Worm (Caenorhabditis elegans) whole organism, L3 larva: ENCODE measurements around the gene Y53F4B.39.

Experiments
- aly-2 ChIP-seq: fragments of 150-350 bp; optimal IDR thresholded peaks from 2 replicates; lab custom pipeline; 2014; ENCODE audit warnings: missing biosample characterization, missing genetic modification characterization
- ceh-16 ChIP-seq: sonication (generic microtip); optimal IDR thresholded peaks from 2 replicates; lab custom pipeline; 2017; ENCODE audit warnings: missing biosample characterization, missing genetic modification characterization
- daf-12 ChIP-seq: fragments of 150-350 bp; optimal IDR thresholded peaks from 2 replicates; lab custom pipeline; 2014; ENCODE audit warnings: missing biosample characterization, missing genetic modification reagents, missing genetic modification characterization
- fkh-10 ChIP-seq: sonication (generic microtip); optimal IDR thresholded peaks from 2 replicates; lab custom pipeline; 2017; ENCODE audit warnings: missing biosample characterization, missing genetic modification reagents, missing genetic modification characterization
- fos-1 ChIP-seq: fragments of 150-350 bp; optimal IDR thresholded peaks from 2 replicates; lab custom pipeline; 2014; ENCODE audit warnings: missing biosample characterization, missing genetic modification characterization
- nhr-237 ChIP-seq: fragments of 150-350 bp; optimal IDR thresholded peaks from 2 replicates; lab custom pipeline; 2014; ENCODE audit warnings: missing biosample characterization, missing genetic modification characterization
- nhr-77 ChIP-seq: fragments of 150-350 bp; optimal IDR thresholded peaks from 2 replicates; lab custom pipeline; 2014; ENCODE audit warnings: missing biosample characterization, missing genetic modification characterization

DNA sequence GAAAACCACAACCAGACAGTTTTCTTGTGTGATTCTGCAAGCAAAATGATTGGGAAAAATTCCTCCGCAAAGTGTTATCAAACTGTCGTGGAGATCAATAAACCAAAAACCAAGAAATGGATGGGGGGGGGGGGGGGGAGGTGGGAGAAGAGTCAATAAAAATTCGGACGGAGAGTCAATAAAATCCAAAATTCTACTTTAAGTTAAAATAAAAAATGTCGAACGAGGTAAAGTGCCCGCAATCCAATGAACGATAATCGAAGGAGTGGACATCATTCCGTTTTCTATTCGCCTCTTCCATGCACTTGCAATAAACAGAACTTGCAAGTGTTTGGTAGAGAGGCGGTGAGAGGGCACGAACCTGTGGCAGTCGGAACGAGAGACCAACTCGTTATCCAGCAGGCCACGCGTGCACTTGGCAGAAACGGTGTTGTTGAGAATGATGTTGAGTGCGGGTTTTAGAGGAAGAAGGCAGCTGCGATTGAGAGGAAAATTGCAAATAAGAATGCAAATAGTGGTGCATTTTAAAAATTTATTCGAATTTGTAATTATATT, 55.8 kb downstream of the Y53F4B.39 start, which contains the start of gene gst-27:
- TF ChIP-seq nhr-237 (tag; lab: Kevin White, UChicago) (no peak), aly-2 (tag; lab: Kevin White, UChicago) (no peak), fkh-10 (GFP tag; lab: Kevin White, UChicago) (no peak), ceh-16 (tag; lab: Kevin White, UChicago) (no peak), fos-1 (tag; lab: Kevin White, UChicago) (peak; percentile 68), daf-12 (tag; lab: Kevin White, UChicago) (no peak), nhr-77 (tag; lab: Kevin White, UChicago) (peak; percentile 49)
